Worm (Caenorhabditis elegans): ENCODE data around the gene C55A1.1.
"Not testable (repeated sequence)": the region's sequence is repeated elsewhere in the genome, so short reads cannot be mapped to it uniquely, and the experiment has no call there.

C55A1.1 gene

ce11 chrV:15670139-15670538 lies 48.5 kb downstream of the C55A1.1 start, which contains the start of gene K06B4.15:
Gene K06B4.15, plus strand, starts transcription at chrV:15670439.
- not testable (repeated sequence) for TF ChIP-seq snpc-4 (tag; optimal IDR thresholded peaks at IDR 0.05); blmp-1 (tag; optimal IDR thresholded peaks at IDR 0.05); fkh-4 (tag; optimal IDR thresholded peaks at IDR 0.05; ENCODE audit: borderline replicate concordance)
